Fruit fly (Drosophila melanogaster): ENCODE measurements around the gene CG33177.

The CG33177 gene

DNA sequence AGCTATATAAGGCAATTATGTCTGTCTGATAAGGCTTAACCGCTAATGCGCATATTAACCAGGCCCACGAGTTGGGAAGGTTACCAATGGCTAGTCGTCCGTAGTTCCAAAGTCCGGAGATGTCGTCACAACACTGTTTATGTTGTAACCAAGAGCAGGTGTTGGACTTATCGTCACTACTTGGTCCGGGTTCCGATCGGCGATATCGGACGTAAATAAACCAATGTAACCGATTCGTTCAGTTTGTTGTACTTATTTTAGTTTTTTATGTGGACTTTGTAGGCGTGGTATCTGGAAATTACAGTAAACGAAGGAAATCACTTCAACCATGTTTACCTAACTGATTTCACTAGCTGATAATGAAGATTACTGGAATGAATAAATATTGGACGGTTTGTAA, 2.8 kb upstream of the CG33177 start (continued):
- TF ChIP-seq H2.0 (GFP tag; IDR thresholded peaks at IDR 0.05) (no peak), CG3847 (GFP tag; IDR thresholded peaks at IDR 0.05) (no peak), CG2678 (tag; optimal IDR thresholded peaks at IDR 0.05) (peak; percentile 32), az2 (GFP tag; optimal IDR thresholded peaks at IDR 0.05) (no peak), pzg (GFP tag; optimal IDR thresholded peaks at IDR 0.05) (no peak), phol (tag; optimal IDR thresholded peaks at IDR 0.05) (no peak), Bgb (GFP tag; IDR thresholded peaks at IDR 0.05; ENCODE audit: partially characterized antibody) (no peak), z (GFP tag; IDR thresholded peaks at IDR 0.05) (no peak), pnt (GFP tag; optimal IDR thresholded peaks at IDR 0.05) (no peak), Chrac-16 (GFP tag; optimal IDR thresholded peaks at IDR 0.05) (no peak), Drgx (GFP tag; IDR thresholded peaks at IDR 0.05) (no peak), ERR (GFP tag; optimal IDR thresholded peaks at IDR 0.05) (no peak), H15 (GFP tag; IDR thresholded peaks at IDR 0.05) (no peak), chinmo (GFP tag; IDR thresholded peaks at IDR 0.05; ENCODE audit: partially characterized antibody) (no peak), CG17829 (tag; optimal IDR thresholded peaks at IDR 0.05) (no peak), CG31388 (GFP tag; optimal IDR thresholded peaks at IDR 0.05) (no peak), Eip74EF (GFP tag; optimal IDR thresholded peaks at IDR 0.05) (peak in 1 of 2 experiments; percentile 16), sens-2 (GFP tag; IDR thresholded peaks at IDR 0.05) (peak; percentile 80), CG14441 (GFP tag; IDR thresholded peaks at IDR 0.05) (no peak), hbn (GFP tag; IDR thresholded peaks at IDR 0.05; ENCODE audit: partially characterized antibody) (no peak), CG6689 (GFP tag; IDR thresholded peaks at IDR 0.05) (no peak), CG7372 (GFP tag; IDR thresholded peaks at IDR 0.05) (no peak), CG4730 (GFP tag; IDR thresholded peaks at IDR 0.05) (no peak), CG10147 (GFP tag; optimal IDR thresholded peaks at IDR 0.05) (no peak), Meics (GFP tag; optimal IDR thresholded peaks at IDR 0.05) (peak; percentile 55), CG5245 (GFP tag; optimal IDR thresholded peaks at IDR 0.05) (no peak), CG11560 (tag; IDR thresholded peaks at IDR 0.05) (no peak), yki (optimal IDR thresholded peaks at IDR 0.05) (no peak), Oaz (GFP tag; IDR thresholded peaks at IDR 0.05) (no peak), hth (optimal IDR thresholded peaks at IDR 0.05) (no peak), Poxn (GFP tag; IDR thresholded peaks at IDR 0.05) (no peak), cato (GFP tag; optimal IDR thresholded peaks at IDR 0.05; ENCODE audit: borderline replicate concordance) (no peak), CG17912 (GFP tag; optimal IDR thresholded peaks at IDR 0.05) (no peak), Hey (tag; optimal IDR thresholded peaks at IDR 0.05) (no peak), h (optimal IDR thresholded peaks at IDR 0.05) (no peak), CG9817 (tag; optimal IDR thresholded peaks at IDR 0.05) (no peak), sr (GFP tag; IDR thresholded peaks at IDR 0.05) (no peak), TFAM (GFP tag; optimal IDR thresholded peaks at IDR 0.05) (no peak), Tbp (GFP tag; optimal IDR thresholded peaks at IDR 0.05) (no peak), Elba2 (GFP tag; optimal IDR thresholded peaks at IDR 0.05) (no peak), Jarid2 (GFP tag; optimal IDR thresholded peaks at IDR 0.05) (no peak), ase (GFP tag; IDR thresholded peaks at IDR 0.05) (no peak), CG10959 (GFP tag; IDR thresholded peaks at IDR 0.05) (no peak), CG18619 (GFP tag; optimal IDR thresholded peaks at IDR 0.05) (no peak), esg (GFP tag; conservative IDR thresholded peaks at IDR 0.05) (no peak), CG4854 (GFP tag; optimal IDR thresholded peaks at IDR 0.05) (no peak), al (GFP tag; IDR thresholded peaks at IDR 0.05) (no peak), ttk (GFP tag; IDR thresholded peaks at IDR 0.05) (no peak), Myb (GFP tag; optimal IDR thresholded peaks at IDR 0.05) (no peak), vfl (GFP tag; optimal IDR thresholded peaks at IDR 0.05) (no peak), CG4820 (GFP tag; optimal IDR thresholded peaks at IDR 0.05) (no peak), E2f1 (GFP tag; IDR thresholded peaks at IDR 0.05) (no peak), Pdp1 (GFP tag; optimal IDR thresholded peaks at IDR 0.05) (peak in 1 of 2 experiments; percentile 84), YL-1 (GFP tag; optimal IDR thresholded peaks at IDR 0.05) (no peak)

Data from whole organism, embryonic.